Worm (Caenorhabditis elegans): ENCODE data around the gene wee-1.3.
A peak's percentile ranks its signal among the peaks of the same experiment; 100 is the strongest.

Gene wee-1.3

ce11 chrII:9716417-9717039, at the start of gene wee-1.3:
Gene wee-1.3 (minus strand): TSS chrII:9716467.
- no peak for TF ChIP-seq spr-3 (GFP tag; optimal IDR thresholded peaks at IDR 0.05)
- peak; percentile 12 for TF ChIP-seq spr-1 (tag; optimal IDR thresholded peaks at IDR 0.05)
- TF ChIP-seq dmd-6 (GFP tag; IDR thresholded peaks at IDR 0.05), result peak; percentile 53
- no peak for TF ChIP-seq ceh-28 (tag; optimal IDR thresholded peaks at IDR 0.05)
- TF ChIP-seq nhr-77 (tag; optimal IDR thresholded peaks at IDR 0.05), result peak; percentile 63
- TF ChIP-seq Y48G9A.11 (GFP tag; IDR thresholded peaks at IDR 0.05), result peak; percentile 22; the same call in 1 of the 2 replicates
- TF ChIP-seq T20F7.1 (GFP tag; optimal IDR thresholded peaks at IDR 0.05), result peak; percentile 84
- peak; percentile 55 for TF ChIP-seq unc-130 (GFP tag; optimal IDR thresholded peaks at IDR 0.05)
- TF ChIP-seq unc-62 (GFP tag; optimal IDR thresholded peaks at IDR 0.05 in 1 of 2), result peak in 1 of 2 experiments; percentile 33
- no peak for TF ChIP-seq unc-62 (tag; optimal IDR thresholded peaks at IDR 0.05)
- TF ChIP-seq R02D3.7 (tag; optimal IDR thresholded peaks at IDR 0.05), result no peak
- TF ChIP-seq nhr-25 (tag; optimal IDR thresholded peaks at IDR 0.05; ENCODE audit: borderline replicate concordance, insufficient read depth), result peak; percentile 34
- peak; percentile 72 for TF ChIP-seq dve-1 (tag; optimal IDR thresholded peaks at IDR 0.05; ENCODE audit: insufficient read depth)
- TF ChIP-seq mep-1 (tag; optimal IDR thresholded peaks at IDR 0.05), result peak; percentile 71
- 0 out of 2 replicates have a peak, but pooled peaks have one; percentile 43 for TF ChIP-seq tra-1 (GFP tag; IDR thresholded peaks at IDR 0.05)
- TF ChIP-seq aha-1 (tag), result peak; percentile 92
- no peak for TF ChIP-seq ceh-32 (tag; optimal IDR thresholded peaks at IDR 0.05; ENCODE audit: poor library complexity)
- TF ChIP-seq lin-38 (GFP tag; IDR thresholded peaks at IDR 0.05), result peak; percentile 80
- no peak for TF ChIP-seq skn-1 (tag; optimal IDR thresholded peaks at IDR 0.05)
- peak; percentile 99 for TF ChIP-seq dpl-1 (GFP tag; optimal IDR thresholded peaks at IDR 0.05)
- peak; percentile 73 for TF ChIP-seq nhr-6 (tag; optimal IDR thresholded peaks at IDR 0.05)
- TF ChIP-seq hlh-30 (tag; optimal IDR thresholded peaks at IDR 0.05; ENCODE audit: insufficient read depth), result peak; percentile 73
- peak; percentile 86 for TF ChIP-seq nhr-11 (tag; optimal IDR thresholded peaks at IDR 0.05)
- peak in 1 of 2 experiments; percentile 40 for TF ChIP-seq mdl-1 (tag; optimal IDR thresholded peaks at IDR 0.05)
- TF ChIP-seq hmg-1.1 (GFP tag; IDR thresholded peaks at IDR 0.05), result peak; percentile 69
- TF ChIP-seq nhr-102 (tag; optimal IDR thresholded peaks at IDR 0.05), result peak; percentile 8
- peak; percentile 57 for TF ChIP-seq hlh-11 (tag; optimal IDR thresholded peaks at IDR 0.05)
- TF ChIP-seq lin-1 (GFP tag; IDR thresholded peaks at IDR 0.05), result no peak
- TF ChIP-seq nhr-28 (tag; optimal IDR thresholded peaks at IDR 0.05), result peak; percentile 60
- peak; percentile 30 for TF ChIP-seq fkh-10 (GFP tag; optimal IDR thresholded peaks at IDR 0.05)
- TF ChIP-seq lin-13 (GFP tag; optimal IDR thresholded peaks at IDR 0.05), result no peak
- TF ChIP-seq F37D6.2 (tag; optimal IDR thresholded peaks at IDR 0.05), result peak; percentile 2
- TF ChIP-seq rbr-2 (tag; optimal IDR thresholded peaks at IDR 0.05), result peak; percentile 74
- peak; percentile 86 for TF ChIP-seq mes-2 (tag; optimal IDR thresholded peaks at IDR 0.05; ENCODE audit: poor library complexity, severe bottlenecking)
- peak in 1 of 2 experiments; percentile 29 for TF ChIP-seq hif-1 (tag; optimal IDR thresholded peaks at IDR 0.05)
- TF ChIP-seq arid-1 (GFP tag; conservative IDR thresholded peaks at IDR 0.05), result 0 out of 2 replicates have a peak, but pooled peaks have one; percentile 18
- TF ChIP-seq Y75B8A.6 (GFP tag; IDR thresholded peaks at IDR 0.05), result no peak
- peak; percentile 10 for TF ChIP-seq nhr-48 (tag; optimal IDR thresholded peaks at IDR 0.05)
- peak; percentile 30 to 94 for TF ChIP-seq lsy-2 (tag; optimal IDR thresholded peaks at IDR 0.05)
- no peak for TF ChIP-seq pha-4 (GFP tag; IDR thresholded peaks at IDR 0.05)
- peak; percentile 82 for TF ChIP-seq pha-4 (tag; optimal IDR thresholded peaks at IDR 0.05)

Measured in whole organism, L4 larva.